Worm (Caenorhabditis elegans) whole organism, L4 larva: Measurements from ENCODE around the gene C01B10.7.
A peak's percentile ranks its signal among the peaks of the same experiment; 100 is the strongest.
"Not testable (repeated sequence)": the region's sequence is repeated elsewhere in the genome, so short reads cannot be mapped to it uniquely, and the experiment has no call there.

Experiments
- D1046.2 ChIP-seq: fragments of 200-800 bp; sonication (Bioruptor generic); IDR thresholded peaks from 2 replicates; pipeline ENCODE4 v1.3.6; 2022; ENCODE audit warnings: missing genetic modification characterization, missing compliant biosample characterization
- F44E2.7 ChIP-seq: fragments of 200-800 bp; sonication (Bioruptor generic); IDR thresholded peaks from 2 replicates; pipeline ENCODE4 v2.1.2; 2022; ENCODE audit warnings: missing genetic modification characterization, missing compliant biosample characterization
- aha-1 ChIP-seq: fragments of 150-350 bp; peaks from one replicate; lab custom pipeline; 2014; ENCODE audit warnings: missing biosample characterization, missing genetic modification characterization
- ceh-20 ChIP-seq: fragments of 200-800 bp; sonication (Bioruptor generic); IDR thresholded peaks from 2 replicates; pipeline ENCODE4 v1.3.6; 2022; ENCODE audit warnings: missing genetic modification reagents, missing genetic modification characterization, missing compliant biosample characterization
- ceh-82 ChIP-seq: sonication (generic microtip); optimal IDR thresholded peaks from 2 replicates; lab custom pipeline; 2017; ENCODE audit warnings: missing biosample characterization, missing genetic modification characterization
- daf-16 ChIP-seq, 3 experiments: sonication (generic microtip); optimal IDR thresholded peaks; 2 replicates each; lab custom pipeline; 2016 to 2017; ENCODE audit warnings: missing genetic modification characterization in 3 of 3, missing genetic modification reagents in 3 of 3, mild to moderate bottlenecking in 2 of 3, missing compliant biosample characterization in 2 of 3, missing biosample characterization in 1 of 3, moderate library complexity in 1 of 3
- dmd-6 ChIP-seq: fragments of 200-800 bp; sonication (Bioruptor generic); IDR thresholded peaks from 2 replicates; pipeline ENCODE4 v1.3.6; 2022; ENCODE audit warnings: missing genetic modification reagents, missing genetic modification characterization, missing compliant biosample characterization
- dmd-8 ChIP-seq: fragments of 200-800 bp; sonication (Bioruptor generic); IDR thresholded peaks from 2 replicates; pipeline ENCODE4 v1.3.6; 2022; ENCODE audit warnings: missing genetic modification characterization, missing compliant biosample characterization
- dpl-1 ChIP-seq: fragments of 150-350 bp; optimal IDR thresholded peaks from 2 replicates; lab custom pipeline; 2014; ENCODE audit warnings: missing biosample characterization, missing genetic modification reagents, missing genetic modification characterization
- fkh-10 ChIP-seq: fragments of 150-350 bp; optimal IDR thresholded peaks from 2 replicates; lab custom pipeline; 2014; ENCODE audit warnings: missing biosample characterization, missing genetic modification reagents, missing genetic modification characterization
- jun-1 ChIP-seq: fragments of 150-350 bp; optimal IDR thresholded peaks from 2 replicates; lab custom pipeline; 2014; ENCODE audit warnings: missing biosample characterization, missing genetic modification reagents, missing genetic modification characterization
- lin-13 ChIP-seq: fragments of 150-350 bp; optimal IDR thresholded peaks from 2 replicates; lab custom pipeline; 2014; ENCODE audit warnings: missing biosample characterization, missing genetic modification reagents, missing genetic modification characterization
- madf-5 ChIP-seq, 2 experiments: fragments of 200-800 bp; sonication (Bioruptor generic); IDR thresholded peaks; 2 replicates each; pipeline ENCODE4 v1.3.6; 2022; ENCODE audit warnings: missing compliant biosample characterization in 2 of 2, missing genetic modification characterization in 2 of 2
- mdt-29 ChIP-seq: fragments of 200-800 bp; sonication (Bioruptor generic); IDR thresholded peaks from 2 replicates; pipeline ENCODE4 v1.3.6; 2022; ENCODE audit warnings: missing genetic modification reagents, missing genetic modification characterization, missing compliant biosample characterization
- nhr-111 ChIP-seq: fragments of 200-800 bp; sonication (Bioruptor generic); optimal IDR thresholded peaks from 2 replicates; lab custom pipeline; 2018; ENCODE audit warnings: mild to moderate bottlenecking, missing genetic modification characterization, missing compliant biosample characterization
- nhr-28 ChIP-seq: fragments of 150-350 bp; optimal IDR thresholded peaks from 2 replicates; lab custom pipeline; 2014; ENCODE audit warnings: missing biosample characterization, missing genetic modification characterization
- nhr-41 ChIP-seq: fragments of 200-800 bp; sonication (Bioruptor generic); IDR thresholded peaks from 2 replicates; pipeline ENCODE4 v1.3.6; 2022; ENCODE audit warnings: missing genetic modification reagents, missing genetic modification characterization, missing compliant biosample characterization
- nhr-42 ChIP-seq: fragments of 200-800 bp; sonication (Bioruptor generic); IDR thresholded peaks from 2 replicates; pipeline ENCODE4 v1.3.6; 2022; ENCODE audit warnings: missing genetic modification characterization, missing compliant biosample characterization
- php-3 ChIP-seq: fragments of 200-800 bp; sonication (Bioruptor generic); IDR thresholded peaks from 2 replicates; pipeline ENCODE4 v1.3.6; 2022; ENCODE audit warnings: missing genetic modification reagents, missing genetic modification characterization, missing compliant biosample characterization
- pqm-1 ChIP-seq: sonication (generic microtip); optimal IDR thresholded peaks from 2 replicates; lab custom pipeline; 2017; ENCODE audit warnings: missing biosample characterization, missing genetic modification characterization
- saeg-2 ChIP-seq: fragments of 200-800 bp; sonication (Bioruptor generic); IDR thresholded peaks from 2 replicates; pipeline ENCODE4 v1.3.6; 2022; ENCODE audit warnings: missing genetic modification reagents, missing genetic modification characterization, missing compliant biosample characterization
- sdz-12 ChIP-seq: fragments of 200-800 bp; sonication (Bioruptor generic); optimal IDR thresholded peaks from 2 replicates; lab custom pipeline; 2018; ENCODE audit warnings: mild to moderate bottlenecking, missing genetic modification characterization, missing compliant biosample characterization
- unc-130 ChIP-seq: sonication (generic microtip); optimal IDR thresholded peaks from 2 replicates; lab custom pipeline; 2016; ENCODE audit warnings: missing genetic modification reagents, missing genetic modification characterization, missing compliant biosample characterization
- unc-62 ChIP-seq, 3 experiments: fragments of 150-350 bp in 1 of 3; sonication (generic microtip); optimal IDR thresholded peaks in 2 of 3; peaks in 1 of 3; 1 replicate in 1 of 3; 2 replicates in 2 of 3; lab custom pipeline; 2014 to 2017; ENCODE audit warnings: missing biosample characterization in 3 of 3, missing genetic modification characterization in 3 of 3, missing genetic modification reagents in 3 of 3, missing genotype in 1 of 3
- vab-7 ChIP-seq: fragments of 200-800 bp; sonication (Bioruptor generic); IDR thresholded peaks from 2 replicates; pipeline ENCODE4 v1.3.6; 2022; ENCODE audit warnings: missing genetic modification reagents, missing genetic modification characterization, missing compliant biosample characterization

The C01B10.7 gene

ce11 chrIV:6638256-6638655 is at the start of gene C01B10.7:
C01B10.7 (plus strand) TSS chrIV:6638556.
- TF ChIP-seq madf-5 (GFP tag; IDR thresholded peaks at IDR 0.05; lab: Robert Waterston, UW) = no peak
- TF ChIP-seq saeg-2 (GFP tag; lab: Robert Waterston, UW) = no peak
- TF ChIP-seq fkh-10 (GFP tag; lab: Kevin White, UChicago) = no peak
- no peak for TF ChIP-seq sdz-12 (GFP tag; lab: Kevin White, UChicago)
- no peak for TF ChIP-seq dmd-6 (GFP tag; lab: Robert Waterston, UW)
- TF ChIP-seq ceh-20 = no peak
- no peak for TF ChIP-seq unc-130 (GFP tag; lab: Kevin White, UChicago)
- TF ChIP-seq, all 104 proteins: peak for 0

- TF ChIP-seq daf-16 (GFP tag; optimal IDR thresholded peaks at IDR 0.05; lab: Kevin White, UChicago) = no peak
- TF ChIP-seq daf-16 (tag; optimal IDR thresholded peaks at IDR 0.05; lab: Kevin White, UChicago) = peak; percentile 33
- peak; percentile 65 for TF ChIP-seq php-3 (GFP tag; lab: Robert Waterston, UW)
- TF ChIP-seq F44E2.7 (GFP tag; lab: Robert Waterston, UW) = no peak
- TF ChIP-seq pqm-1 (tag; lab: Kevin White, UChicago) = peak; percentile 80
- peak; percentile 73 for TF ChIP-seq dmd-6 (GFP tag; lab: Robert Waterston, UW)
- TF ChIP-seq lin-13 (GFP tag; lab: Kevin White, UChicago) = no peak
- peak; percentile 50 for TF ChIP-seq nhr-28 (tag; lab: Kevin White, UChicago)
- no peak for TF ChIP-seq D1046.2 (GFP tag; lab: Robert Waterston, UW)
Measured at ce11 chrIV:6590029-6590428, 48.3 kb upstream of the C01B10.7 start, which contains the start of the genes lec-11 and irld-7. lec-11 (minus strand) TSS chrIV:6590154. irld-7 (plus strand) TSS chrIV:6590360.

- TF ChIP-seq jun-1 (tag; lab: Kevin White, UChicago); dpl-1 (GFP tag; lab: Kevin White, UChicago); unc-130 (GFP tag; lab: Kevin White, UChicago): not testable (repeated sequence)
Measured at ce11 chrIV:6591010-6591746, 47.2 kb upstream of the C01B10.7 start, which contains the start of the genes nspb-1 and nspb-2. nspb-1 (minus strand) TSS chrIV:6591110. nspb-2 (plus strand) TSS chrIV:6591696.

ce11 chrIV:6594871-6595270 is 43.5 kb upstream of the C01B10.7 start, which contains the start of gene nspb-3:
nspb-3 (minus strand) TSS chrIV:6594971.
- not testable (repeated sequence) for TF ChIP-seq nhr-111 (GFP tag; lab: Kevin White, UChicago); vab-7 (GFP tag; lab: Robert Waterston, UW); unc-62 (GFP tag; optimal IDR thresholded peaks at IDR 0.05 in 1 of 2; lab: Kevin White, UChicago); unc-62 (tag; optimal IDR thresholded peaks at IDR 0.05; lab: Kevin White, UChicago)

- TF ChIP-seq ceh-20 = no peak
- no peak for TF ChIP-seq mdt-29 (GFP tag; lab: Robert Waterston, UW)
- no peak for TF ChIP-seq dmd-8 (GFP tag; lab: Robert Waterston, UW)
- no peak for TF ChIP-seq nhr-42 (GFP tag; lab: Robert Waterston, UW)
- TF ChIP-seq unc-62 (GFP tag; optimal IDR thresholded peaks at IDR 0.05 in 1 of 2; lab: Kevin White, UChicago) = peak in 1 of 2 experiments; percentile 95
- TF ChIP-seq unc-62 (tag; optimal IDR thresholded peaks at IDR 0.05; lab: Kevin White, UChicago) = no peak
Measured at ce11 chrIV:6595912-6596311, 42.4 kb upstream of the C01B10.7 start, which contains the start of gene F38A5.22. F38A5.22 (minus strand) TSS chrIV:6595940.

ce11 chrIV:6597298-6597697 is 41.1 kb upstream of the C01B10.7 start, which contains the start of gene F38A5.6:
F38A5.6 (minus strand) TSS chrIV:6597398.
- TF ChIP-seq aha-1 (peak; percentile 22), madf-5 (GFP tag; IDR thresholded peaks at IDR 0.05; lab: Robert Waterston, UW) (no peak)
- TF ChIP-seq, all 104 proteins: peak for 1

- not testable (repeated sequence) for TF ChIP-seq ceh-82 (tag; lab: Kevin White, UChicago); vab-7 (GFP tag; lab: Robert Waterston, UW); nhr-41 (GFP tag; lab: Robert Waterston, UW)
Measured at ce11 chrIV:6597918-6598317, 40.4 kb upstream of the C01B10.7 start, which contains the start of gene nspb-4. nspb-4 (plus strand) TSS chrIV:6598218.
